Worm (Caenorhabditis elegans): Measurements from ENCODE around the gene dnj-19.

The dnj-19 gene

DNA sequence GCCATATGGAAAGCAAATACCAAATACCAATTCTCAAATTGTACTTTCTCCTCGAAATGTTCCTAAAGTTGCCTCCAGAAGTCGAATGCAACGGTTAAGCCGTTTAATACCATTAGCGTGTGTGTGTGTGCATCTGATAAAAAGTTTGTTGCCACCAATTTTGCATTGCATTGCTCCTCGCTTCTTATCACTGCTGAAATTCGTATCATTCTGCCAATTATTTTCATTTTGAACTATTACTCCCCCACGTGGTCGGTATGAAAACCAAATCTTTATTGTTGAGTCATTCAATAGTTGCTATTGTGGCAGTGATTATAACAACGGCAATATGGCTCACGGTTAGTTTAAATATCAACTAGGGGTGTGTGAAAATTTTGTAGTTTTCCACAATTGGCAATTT lies 14.5 kb downstream of the dnj-19 start, which contains the start of gene T05C3.6:
TSS of gene T05C3.6 (plus strand) at position 241 of the 400 bp plus-strand sequence.
- no peak for TF ChIP-seq peb-1 (tag; optimal IDR thresholded peaks at IDR 0.05)
- peak; percentile 20 for TF ChIP-seq gmeb-1 (tag; optimal IDR thresholded peaks at IDR 0.05)
- no peak for TF ChIP-seq sem-4 (tag; optimal IDR thresholded peaks at IDR 0.05)
- peak; percentile 28 for TF ChIP-seq crh-2 (tag; optimal IDR thresholded peaks at IDR 0.05)
- peak; percentile 89 for TF ChIP-seq fos-1 (tag; optimal IDR thresholded peaks at IDR 0.05)
- no peak for TF ChIP-seq unc-55 (GFP tag; optimal IDR thresholded peaks at IDR 0.05)
- no peak for TF ChIP-seq dmd-4 (tag; optimal IDR thresholded peaks at IDR 0.05)

DNA sequence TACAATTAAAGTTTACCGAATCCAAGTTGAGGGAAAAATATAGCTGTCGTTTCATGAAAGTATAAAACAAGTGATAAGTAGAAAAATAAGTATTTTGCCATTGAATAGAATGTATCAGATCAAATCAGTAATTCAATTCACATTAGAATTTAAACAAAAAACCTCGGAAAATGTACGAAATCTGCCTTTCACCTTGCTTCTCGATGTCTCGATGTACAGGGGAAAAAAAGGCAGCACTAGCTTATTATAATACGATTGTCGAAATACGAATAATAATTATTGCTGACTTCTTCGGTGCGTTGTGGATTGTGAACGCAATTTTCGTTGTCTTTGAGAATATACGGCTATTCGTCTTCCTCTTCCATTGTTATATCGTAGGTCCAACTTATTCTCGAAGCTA lies 15.9 kb downstream of the dnj-19 start, which contains the start of gene grl-18:
TSS of gene grl-18 (minus strand) at position 101 of the 400 bp plus-strand sequence.
- TF ChIP-seq unc-39 (tag; optimal IDR thresholded peaks at IDR 0.05) (no peak), elt-1 (tag; optimal IDR thresholded peaks at IDR 0.05) (no peak), mab-5 (tag; optimal IDR thresholded peaks at IDR 0.05) (no peak), sma-3 (GFP tag; optimal IDR thresholded peaks at IDR 0.05) (no peak), sem-4 (tag; optimal IDR thresholded peaks at IDR 0.05) (no peak), nhr-77 (tag; optimal IDR thresholded peaks at IDR 0.05) (no peak)

DNA sequence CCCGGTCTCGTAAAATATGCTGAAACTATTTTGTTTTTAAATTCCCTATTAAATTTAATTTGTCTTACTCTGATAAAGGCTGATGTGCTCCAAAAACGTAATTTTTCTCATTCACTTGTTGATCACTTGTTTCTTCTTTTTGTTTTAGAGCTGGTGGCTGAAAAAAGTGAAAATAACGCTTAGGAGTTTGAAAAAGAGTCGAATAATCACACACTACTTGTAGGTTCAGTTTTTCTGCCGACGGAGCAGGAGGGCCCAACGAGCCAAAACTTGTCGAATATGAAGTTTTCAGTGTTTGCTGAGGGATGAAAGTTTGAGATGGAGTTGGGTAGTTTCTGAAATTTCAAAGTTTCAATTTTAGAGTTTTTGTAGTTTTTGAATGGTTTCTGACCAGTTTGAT lies 17.5 kb downstream of the dnj-19 start:
- no peak for TF ChIP-seq gmeb-1 (tag; optimal IDR thresholded peaks at IDR 0.05)
- no peak for TF ChIP-seq ztf-11 (tag; optimal IDR thresholded peaks at IDR 0.05)
- TF ChIP-seq peb-1 (tag; optimal IDR thresholded peaks at IDR 0.05) = no peak
- no peak for TF ChIP-seq fos-1 (tag; optimal IDR thresholded peaks at IDR 0.05)
- TF ChIP-seq nhr-11 (tag; optimal IDR thresholded peaks at IDR 0.05) = no peak
- TF ChIP-seq Y55F3AM.14 (GFP tag; optimal IDR thresholded peaks at IDR 0.05) = no peak
- no peak for TF ChIP-seq lin-13 (GFP tag; optimal IDR thresholded peaks at IDR 0.05)
- no peak for TF ChIP-seq nhr-10 (tag; optimal IDR thresholded peaks at IDR 0.05)
- no peak for TF ChIP-seq ceh-82 (tag; optimal IDR thresholded peaks at IDR 0.05)
- TF ChIP-seq nhr-77 (tag; optimal IDR thresholded peaks at IDR 0.05) = no peak
- TF ChIP-seq ztf-4 (tag; optimal IDR thresholded peaks at IDR 0.05) = no peak
- TF ChIP-seq aly-2 (tag; optimal IDR thresholded peaks at IDR 0.05) = no peak
- no peak for TF ChIP-seq elt-3 (tag; optimal IDR thresholded peaks at IDR 0.05)
- no peak for TF ChIP-seq mdl-1 (tag; optimal IDR thresholded peaks at IDR 0.05)
- no peak for TF ChIP-seq dmd-4 (tag; optimal IDR thresholded peaks at IDR 0.05)

DNA sequence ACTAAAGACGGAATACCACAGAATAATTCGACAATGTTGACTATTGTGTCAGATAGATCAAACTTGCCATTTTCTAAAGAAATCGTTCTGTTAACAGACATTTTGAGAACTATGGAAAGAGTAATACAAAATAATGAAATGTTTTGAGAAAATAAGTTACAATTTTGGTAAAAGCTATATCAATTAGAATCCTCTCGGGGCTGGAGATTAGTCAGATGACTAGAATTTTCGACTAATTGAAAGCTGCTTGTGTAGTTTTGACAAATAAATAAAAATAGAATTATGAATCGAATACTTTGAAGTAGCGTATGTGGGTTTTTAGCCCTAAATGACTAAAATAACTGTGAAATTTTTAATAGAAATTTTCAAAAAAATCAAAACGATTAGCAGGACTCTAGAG lies 19.8 kb downstream of the dnj-19 start, which contains the start of gene srg-65:
TSS of gene srg-65 (minus strand) at position 101 of the 400 bp plus-strand sequence.
- TF ChIP-seq lin-39 (tag; optimal IDR thresholded peaks at IDR 0.05) = no peak
- no peak for TF ChIP-seq nhr-25 (tag; optimal IDR thresholded peaks at IDR 0.05)
- TF ChIP-seq sma-9 (GFP tag; optimal IDR thresholded peaks at IDR 0.05) = no peak
- no peak for TF ChIP-seq sma-9 (tag; optimal IDR thresholded peaks at IDR 0.05)
- no peak for TF ChIP-seq nhr-10 (tag; optimal IDR thresholded peaks at IDR 0.05)
- no peak for TF ChIP-seq ZK546.5 (tag; optimal IDR thresholded peaks at IDR 0.05)
- no peak for TF ChIP-seq crh-2 (tag; optimal IDR thresholded peaks at IDR 0.05)
- TF ChIP-seq Y55F3AM.14 (GFP tag; optimal IDR thresholded peaks at IDR 0.05) = no peak
- no peak for TF ChIP-seq lin-13 (GFP tag; optimal IDR thresholded peaks at IDR 0.05)
- no peak for TF ChIP-seq nhr-77 (tag; optimal IDR thresholded peaks at IDR 0.05)
- no peak for TF ChIP-seq snpc-4 (tag; optimal IDR thresholded peaks at IDR 0.05)
- TF ChIP-seq ztf-11 (tag; optimal IDR thresholded peaks at IDR 0.05) = no peak
- no peak for TF ChIP-seq ama-1 (optimal IDR thresholded peaks at IDR 0.05)
- no peak for TF ChIP-seq elt-1 (tag; optimal IDR thresholded peaks at IDR 0.05)
- TF ChIP-seq ztf-1 (GFP tag; conservative IDR thresholded peaks at IDR 0.05) = no peak
- TF ChIP-seq mab-5 (tag; optimal IDR thresholded peaks at IDR 0.05) = no peak

DNA sequence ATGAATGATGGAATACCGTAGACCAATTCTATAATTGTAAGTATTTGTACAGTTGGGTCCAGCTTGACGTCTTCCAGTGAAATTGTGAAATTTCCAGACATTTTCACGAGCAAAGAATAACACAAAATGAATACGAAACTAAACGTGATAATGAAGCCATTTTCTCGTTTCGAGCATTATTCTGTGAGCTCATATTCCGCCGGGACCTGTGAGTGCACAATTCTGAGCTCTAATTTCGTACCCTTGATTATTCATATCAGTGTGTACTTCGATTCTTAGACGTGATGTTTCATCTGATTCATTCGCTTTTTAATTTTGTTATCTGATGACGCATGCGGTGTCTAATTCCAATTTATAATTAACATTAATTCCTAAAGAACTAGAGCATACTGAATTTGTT lies 22.3 kb downstream of the dnj-19 start, which contains the start of gene srg-66:
TSS of gene srg-66 (minus strand) at position 101 of the 400 bp plus-strand sequence.
- TF ChIP-seq R02D3.7 (tag; optimal IDR thresholded peaks at IDR 0.05) (no peak), zag-1 (tag; optimal IDR thresholded peaks at IDR 0.05) (no peak)

DNA sequence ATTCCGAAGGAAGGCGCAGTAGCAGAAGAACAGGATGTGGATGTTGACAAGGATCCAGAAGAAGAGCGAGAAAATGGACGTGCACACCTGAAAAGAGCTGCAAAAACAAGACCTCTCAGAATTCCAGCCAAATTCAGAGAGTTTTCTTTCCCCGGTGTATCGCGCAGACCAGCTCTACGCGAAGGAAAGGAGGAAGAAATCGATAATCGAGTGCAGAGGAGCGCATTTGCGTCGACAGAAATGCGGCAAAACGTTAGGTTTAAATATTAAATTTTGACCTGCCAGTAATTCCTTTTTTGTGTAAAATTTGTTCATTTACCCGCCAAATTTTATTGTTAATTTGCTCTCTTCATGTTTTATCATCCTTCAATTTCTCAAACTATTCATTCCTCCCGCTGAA lies 26.9 kb downstream of the dnj-19 start:
- peak; percentile 20 for TF ChIP-seq unc-55 (GFP tag; optimal IDR thresholded peaks at IDR 0.05)
- no peak for TF ChIP-seq lin-13 (GFP tag; optimal IDR thresholded peaks at IDR 0.05)
- no peak for TF ChIP-seq nhr-21 (tag; optimal IDR thresholded peaks at IDR 0.05)

All from whole organism, L2 larva.